Worm (Caenorhabditis elegans) whole organism, L1 larva: Measurements from ENCODE around the gene mac-1.

Experiments used
- F16B12.6 ChIP-seq: fragments of 150-350 bp; optimal IDR thresholded peaks from 2 replicates; lab custom pipeline; 2014; ENCODE audit warnings: missing biosample characterization, missing genetic modification characterization
- aly-2 ChIP-seq: fragments of 150-350 bp; optimal IDR thresholded peaks from 2 replicates; lab custom pipeline; 2014; ENCODE audit warnings: missing biosample characterization, missing genetic modification characterization
- blmp-1 ChIP-seq: fragments of 150-350 bp; optimal IDR thresholded peaks from 2 replicates; lab custom pipeline; 2014; ENCODE audit warnings: missing biosample characterization, missing genetic modification characterization
- ceh-63 ChIP-seq: fragments of 200-800 bp; sonication (Bioruptor generic); optimal IDR thresholded peaks from 2 replicates; lab custom pipeline; 2018; ENCODE audit warnings: mild to moderate bottlenecking, missing genetic modification characterization, missing compliant biosample characterization
- ceh-88 ChIP-seq: fragments of 200-800 bp; sonication (Bioruptor generic); IDR thresholded peaks from 2 replicates; pipeline ENCODE4 v1.3.6; 2022; ENCODE audit warnings: missing genetic modification characterization, missing compliant biosample characterization
- egl-27 ChIP-seq, 2 experiments: fragments of 150-350 bp in 1 of 2; sonication (generic microtip); optimal IDR thresholded peaks; 3 replicates each; lab custom pipeline; 2017 to 2018; ENCODE audit warnings: missing biosample characterization in 2 of 2, missing genetic modification characterization in 2 of 2, missing genetic modification reagents in 2 of 2
- snpc-4 ChIP-seq: fragments of 150-350 bp; optimal IDR thresholded peaks from 2 replicates; lab custom pipeline; 2014; ENCODE audit warnings: missing biosample characterization, missing genetic modification characterization
- unc-30 ChIP-seq: sonication (generic microtip); optimal IDR thresholded peaks from 2 replicates; lab custom pipeline; 2017; ENCODE audit warnings: missing biosample characterization, missing genetic modification characterization
- unc-62 ChIP-seq: fragments of 150-350 bp; optimal IDR thresholded peaks from 2 replicates; lab custom pipeline; 2014; ENCODE audit warnings: missing biosample characterization, missing genetic modification reagents, missing genetic modification characterization

DNA sequence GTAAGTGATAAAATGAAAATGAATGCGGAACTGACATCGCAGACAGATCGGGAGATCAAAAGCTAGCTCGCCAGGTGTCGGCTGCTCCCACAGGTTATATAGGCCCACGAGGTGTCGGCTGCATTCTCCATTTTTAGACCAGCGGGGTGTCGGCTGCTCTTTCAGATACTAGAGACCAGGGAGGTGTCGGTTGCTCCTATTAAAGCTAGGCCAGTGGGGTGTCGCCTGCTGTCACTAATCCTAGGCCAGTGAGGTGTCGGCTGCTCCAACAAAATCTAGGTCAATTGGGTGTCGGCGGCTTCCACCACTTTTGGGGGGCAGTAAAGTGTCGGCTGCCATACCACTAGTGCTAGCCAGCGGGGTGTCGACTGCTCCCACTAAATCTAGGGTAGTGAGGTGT, 30.8 kb downstream of the mac-1 start:
- TF ChIP-seq unc-30: no peak
- no peak for TF ChIP-seq unc-62 (GFP tag; lab: Kevin White, UChicago)
- no peak for TF ChIP-seq F16B12.6 (tag; lab: Kevin White, UChicago)
- TF ChIP-seq snpc-4: peak; percentile 41
- no peak for TF ChIP-seq egl-27 (tag; optimal IDR thresholded peaks at IDR 0.05; lab: Kevin White, UChicago)
- TF ChIP-seq ceh-63 (GFP tag; lab: Kevin White, UChicago): no peak
- TF ChIP-seq ceh-88: no peak
- no peak for TF ChIP-seq blmp-1 (tag; lab: Kevin White, UChicago)
- no peak for TF ChIP-seq aly-2 (tag; lab: Kevin White, UChicago)
